Worm (Caenorhabditis elegans) whole organism, L3 larva: ENCODE data around the gene clec-75.

Source experiments
- ceh-16 ChIP-seq: sonication (generic microtip); optimal IDR thresholded peaks from 2 replicates; lab custom pipeline; 2017; ENCODE audit warnings: missing biosample characterization, missing genetic modification characterization
- ceh-9 ChIP-seq: sonication (generic microtip); optimal IDR thresholded peaks from 2 replicates; lab custom pipeline; 2018; ENCODE audit warnings: missing biosample characterization, missing genetic modification characterization
- egl-27 ChIP-seq: sonication (generic microtip); optimal IDR thresholded peaks from 4 replicates; lab custom pipeline; 2017; ENCODE audit warnings: missing biosample characterization, missing genetic modification reagents, missing genetic modification characterization
- fkh-10 ChIP-seq: sonication (generic microtip); optimal IDR thresholded peaks from 2 replicates; lab custom pipeline; 2017; ENCODE audit warnings: missing biosample characterization, missing genetic modification reagents, missing genetic modification characterization
- fkh-2 ChIP-seq: fragments of 150-350 bp; optimal IDR thresholded peaks from 2 replicates; lab custom pipeline; 2014; ENCODE audit warnings: missing biosample characterization, missing genetic modification reagents, missing genetic modification characterization
- jun-1 ChIP-seq: fragments of 150-350 bp; optimal IDR thresholded peaks from 2 replicates; lab custom pipeline; 2014; ENCODE audit warnings: missing biosample characterization, missing genetic modification reagents, missing genetic modification characterization
- lin-15B ChIP-seq: fragments of 150-350 bp; optimal IDR thresholded peaks from 2 replicates; lab custom pipeline; 2014; ENCODE audit warnings: missing biosample characterization, missing genetic modification characterization
- lin-39 ChIP-seq: fragments of 150-350 bp; optimal IDR thresholded peaks from 2 replicates; lab custom pipeline; 2018; ENCODE audit warnings: missing biosample characterization, missing genetic modification reagents, missing genetic modification characterization
- nhr-11 ChIP-seq: fragments of 150-350 bp; optimal IDR thresholded peaks from 2 replicates; lab custom pipeline; 2014; ENCODE audit warnings: missing biosample characterization, missing genetic modification characterization
- nhr-12 ChIP-seq: fragments of 150-350 bp; optimal IDR thresholded peaks from 2 replicates; lab custom pipeline; 2014; ENCODE audit warnings: missing biosample characterization, missing genetic modification characterization
- nhr-77 ChIP-seq: fragments of 150-350 bp; optimal IDR thresholded peaks from 2 replicates; lab custom pipeline; 2014; ENCODE audit warnings: missing biosample characterization, missing genetic modification characterization
- pha-4 ChIP-seq: fragments of 150-350 bp; optimal IDR thresholded peaks from 2 replicates; lab custom pipeline; 2014; ENCODE audit warnings: missing biosample characterization, missing genetic modification reagents, missing genetic modification characterization
- zag-1 ChIP-seq: fragments of 150-350 bp; optimal IDR thresholded peaks from 2 replicates; lab custom pipeline; 2014; ENCODE audit warnings: missing biosample characterization, missing genetic modification characterization
- ztf-11 ChIP-seq: fragments of 150-350 bp; optimal IDR thresholded peaks from 2 replicates; lab custom pipeline; 2014; ENCODE audit warnings: missing biosample characterization, missing genetic modification characterization

ce11 chrIV:3918160-3918559 is 42.4 kb upstream of the clec-75 start, which contains the start of gene F56D6.23:
- TF ChIP-seq egl-27: no peak
- TF ChIP-seq nhr-12 (tag; lab: Kevin White, UChicago): no peak
- no peak for TF ChIP-seq ztf-11 (tag; lab: Kevin White, UChicago)
- no peak for TF ChIP-seq jun-1 (tag; lab: Kevin White, UChicago)
- TF ChIP-seq pha-4 (tag; lab: Kevin White, UChicago): no peak
- no peak for TF ChIP-seq lin-15B (tag; lab: Kevin White, UChicago)
- TF ChIP-seq ceh-9 (tag; lab: Kevin White, UChicago): no peak
- TF ChIP-seq nhr-11 (tag; lab: Kevin White, UChicago): no peak
- no peak for TF ChIP-seq fkh-10 (GFP tag; lab: Kevin White, UChicago)
- no peak for TF ChIP-seq ceh-16 (tag; lab: Kevin White, UChicago)
- no peak for TF ChIP-seq lin-39
- TF ChIP-seq zag-1 (tag; lab: Kevin White, UChicago): no peak
- TF ChIP-seq fkh-2 (tag; lab: Kevin White, UChicago): no peak
- no peak for TF ChIP-seq nhr-77 (tag; lab: Kevin White, UChicago)
